Worm (Caenorhabditis elegans) whole organism, young adult: ENCODE data around the gene F59A6.4.

Experiments
- B0019.2 ChIP-seq: fragments of 200-800 bp; sonication (Bioruptor generic); conservative IDR thresholded peaks from 2 replicates; pipeline ENCODE4 v1.3.6; 2022; ENCODE audit warnings: missing genetic modification reagents, missing genetic modification characterization, missing compliant biosample characterization
- B0035.1 ChIP-seq: sonication (generic microtip); optimal IDR thresholded peaks from 2 replicates; lab custom pipeline; 2016; ENCODE audit warnings: missing genetic modification characterization, mild to moderate bottlenecking, missing compliant biosample characterization, missing genotype, missing genetic modification reagents
- B0261.1 ChIP-seq: sonication (generic microtip); optimal IDR thresholded peaks from 2 replicates; lab custom pipeline; 2016; ENCODE audit warnings: mild to moderate bottlenecking, missing genetic modification characterization, moderate library complexity, missing compliant biosample characterization
- B0336.3 ChIP-seq: fragments of 200-800 bp; sonication (Bioruptor generic); IDR thresholded peaks from 2 replicates; pipeline ENCODE4 v1.3.6; 2022; ENCODE audit warnings: missing genetic modification characterization, missing compliant biosample characterization
- C17E4.6 ChIP-seq: fragments of 200-800 bp; sonication (Bioruptor generic); IDR thresholded peaks from 2 replicates; pipeline ENCODE4 v1.3.6; 2022; ENCODE audit warnings: missing genetic modification reagents, missing genetic modification characterization, missing compliant biosample characterization
- F33H1.4 ChIP-seq: fragments of 200-800 bp; sonication (Bioruptor generic); IDR thresholded peaks from 2 replicates; pipeline ENCODE4 v1.3.6; 2022; ENCODE audit warnings: missing genetic modification reagents, missing genetic modification characterization, missing compliant biosample characterization
- F39B2.1 ChIP-seq: fragments of 200-800 bp; sonication (Bioruptor generic); IDR thresholded peaks from 2 replicates; pipeline ENCODE4 v1.3.6; 2022; ENCODE audit warnings: missing genetic modification reagents, missing genetic modification characterization, missing compliant biosample characterization
- Y79H2A.3 ChIP-seq: fragments of 200-800 bp; sonication (Bioruptor generic); conservative IDR thresholded peaks from 2 replicates; pipeline ENCODE4 v1.3.6; 2022; ENCODE audit warnings: missing genetic modification reagents, missing genetic modification characterization, missing compliant biosample characterization
- ZK185.1 ChIP-seq: sonication (generic microtip); optimal IDR thresholded peaks from 2 replicates; lab custom pipeline; 2016; ENCODE audit warnings: mild to moderate bottlenecking, missing genetic modification characterization, missing compliant biosample characterization; ENCODE audit not compliant: poor library complexity, severe bottlenecking
- aptf-2 ChIP-seq: fragments of 200-800 bp; sonication (Bioruptor generic); conservative IDR thresholded peaks from 2 replicates; pipeline ENCODE4 v1.3.6; 2022; ENCODE audit warnings: missing genetic modification reagents, missing genetic modification characterization, missing compliant biosample characterization
- aptf-3 ChIP-seq: fragments of 200-800 bp; sonication (Bioruptor generic); IDR thresholded peaks from 2 replicates; pipeline ENCODE4 v1.3.6; 2022; ENCODE audit warnings: missing genetic modification characterization, missing compliant biosample characterization
- atf-7 ChIP-seq: sonication (generic microtip); optimal IDR thresholded peaks from 2 replicates; lab custom pipeline; 2017; ENCODE audit warnings: mild to moderate bottlenecking, missing genetic modification characterization, missing compliant biosample characterization
- attf-3 ChIP-seq: fragments of 200-800 bp; sonication (Bioruptor generic); conservative IDR thresholded peaks from 2 replicates; pipeline ENCODE4 v1.3.6; 2022; ENCODE audit warnings: missing genetic modification reagents, missing genetic modification characterization, missing compliant biosample characterization
- attf-6 ChIP-seq: fragments of 200-800 bp; sonication (Bioruptor generic); IDR thresholded peaks from 2 replicates; pipeline ENCODE4 v1.3.6; 2022; ENCODE audit warnings: missing genetic modification reagents, missing genetic modification characterization, missing compliant biosample characterization
- ccch-3 ChIP-seq: fragments of 200-800 bp; sonication (Bioruptor generic); optimal IDR thresholded peaks from 2 replicates; lab custom pipeline; 2018; ENCODE audit warnings: mild to moderate bottlenecking, missing genetic modification characterization, missing compliant biosample characterization
- cebp-2 ChIP-seq: fragments of 200-800 bp; sonication (Bioruptor generic); IDR thresholded peaks from 2 replicates; pipeline ENCODE4 v1.3.6; 2022; ENCODE audit warnings: missing genetic modification characterization, missing compliant biosample characterization
- ceh-100 ChIP-seq: fragments of 200-800 bp; sonication (Bioruptor generic); IDR thresholded peaks from 2 replicates; pipeline ENCODE4 v1.3.6; 2022; ENCODE audit warnings: missing genetic modification reagents, missing genetic modification characterization, missing compliant biosample characterization
- ceh-27 ChIP-seq: fragments of 200-800 bp; sonication (Bioruptor generic); optimal IDR thresholded peaks from 2 replicates; lab custom pipeline; 2018; ENCODE audit warnings: mild to moderate bottlenecking, missing genetic modification characterization, moderate library complexity, missing compliant biosample characterization
- ceh-79 ChIP-seq: sonication (generic microtip); optimal IDR thresholded peaks from 2 replicates; lab custom pipeline; 2017; ENCODE audit warnings: mild to moderate bottlenecking, missing genetic modification characterization, missing compliant biosample characterization
- chd-7 ChIP-seq: sonication (generic microtip); optimal IDR thresholded peaks from 2 replicates; lab custom pipeline; 2016; ENCODE audit warnings: mild to moderate bottlenecking, missing genetic modification characterization, moderate library complexity, missing compliant biosample characterization
- die-1 ChIP-seq: sonication (generic microtip); optimal IDR thresholded peaks from 2 replicates; lab custom pipeline; 2016; ENCODE audit warnings: missing genotype, mild to moderate bottlenecking, missing genetic modification characterization, missing compliant biosample characterization
- ekl-4 ChIP-seq: fragments of 200-800 bp; sonication (Bioruptor generic); IDR thresholded peaks from 2 replicates; pipeline ENCODE4 v1.3.6; 2022; ENCODE audit warnings: missing genetic modification reagents, missing genetic modification characterization, missing compliant biosample characterization
- ets-4 ChIP-seq: fragments of 200-800 bp; sonication (Bioruptor generic); optimal IDR thresholded peaks from 2 replicates; lab custom pipeline; 2018; ENCODE audit warnings: mild to moderate bottlenecking, missing genetic modification characterization, missing compliant biosample characterization
- fkh-3 ChIP-seq: sonication (generic microtip); optimal IDR thresholded peaks from 2 replicates; lab custom pipeline; 2016; ENCODE audit warnings: mild to moderate bottlenecking, missing genetic modification characterization, missing compliant biosample characterization
- hlh-12 ChIP-seq: sonication (generic microtip); optimal IDR thresholded peaks from 2 replicates; lab custom pipeline; 2016; ENCODE audit warnings: missing genetic modification characterization, missing compliant biosample characterization
- hmg-20 ChIP-seq: fragments of 200-800 bp; sonication (Bioruptor generic); IDR thresholded peaks from 2 replicates; pipeline ENCODE4 v1.3.6; 2022; ENCODE audit warnings: missing genetic modification reagents, missing genetic modification characterization, missing compliant biosample characterization
- lag-1 ChIP-seq: fragments of 200-800 bp; sonication (Bioruptor generic); IDR thresholded peaks from 2 replicates; pipeline ENCODE4 v1.3.6; 2022; ENCODE audit warnings: missing genetic modification reagents, missing genetic modification characterization, missing compliant biosample characterization
- lin-35 ChIP-seq, 3 experiments: fragments of 150-350 bp in 2 of 3; sonication (generic microtip) in 1 of 3; optimal IDR thresholded peaks; 2 replicates each; lab custom pipeline; 2014 to 2018; ENCODE audit warnings: missing biosample characterization in 3 of 3, missing genetic modification characterization in 3 of 3, missing genetic modification reagents in 3 of 3
- lir-1 ChIP-seq: fragments of 200-800 bp; sonication (Bioruptor generic); conservative IDR thresholded peaks from 2 replicates; pipeline ENCODE4 v1.3.6; 2022; ENCODE audit warnings: missing genetic modification reagents, missing genetic modification characterization, missing compliant biosample characterization
- lsl-1 ChIP-seq: fragments of 200-800 bp; sonication (Bioruptor generic); optimal IDR thresholded peaks from 2 replicates; lab custom pipeline; 2018; ENCODE audit warnings: mild to moderate bottlenecking, missing genetic modification characterization, moderate library complexity, missing compliant biosample characterization
- madf-10 ChIP-seq: sonication (generic microtip); optimal IDR thresholded peaks from 2 replicates; lab custom pipeline; 2016; ENCODE audit warnings: mild to moderate bottlenecking, missing genetic modification characterization, missing compliant biosample characterization
- madf-6 ChIP-seq: fragments of 200-800 bp; sonication (Bioruptor generic); IDR thresholded peaks from 2 replicates; pipeline ENCODE4 v1.3.6; 2022; ENCODE audit warnings: missing genetic modification reagents, missing genetic modification characterization, missing compliant biosample characterization
- mcd-1 ChIP-seq: fragments of 200-800 bp; sonication (Bioruptor generic); IDR thresholded peaks from 2 replicates; pipeline ENCODE4 v1.3.6; 2022; ENCODE audit warnings: missing genetic modification reagents, missing genetic modification characterization, missing compliant biosample characterization
- nfya-2 ChIP-seq: fragments of 200-800 bp; sonication (Bioruptor generic); IDR thresholded peaks from 2 replicates; pipeline ENCODE4 v1.3.6; 2022; ENCODE audit warnings: missing genetic modification reagents, missing genetic modification characterization, missing compliant biosample characterization
- nfyb-1 ChIP-seq: fragments of 200-800 bp; sonication (Bioruptor generic); IDR thresholded peaks from 2 replicates; pipeline ENCODE4 v1.3.6; 2022; ENCODE audit warnings: missing genetic modification reagents, missing genetic modification characterization, missing compliant biosample characterization
- nhr-120 ChIP-seq: fragments of 200-800 bp; sonication (Bioruptor generic); IDR thresholded peaks from 2 replicates; pipeline ENCODE4 v1.3.6; 2022; ENCODE audit warnings: missing genetic modification characterization, missing compliant biosample characterization
- nhr-27 ChIP-seq: fragments of 200-800 bp; sonication (Bioruptor generic); optimal IDR thresholded peaks from 2 replicates; lab custom pipeline; 2018; ENCODE audit warnings: mild to moderate bottlenecking, missing genetic modification characterization, moderate library complexity, missing compliant biosample characterization
- nhr-80 ChIP-seq: sonication (generic microtip); optimal IDR thresholded peaks from 2 replicates; lab custom pipeline; 2016; ENCODE audit warnings: missing genetic modification characterization, missing compliant biosample characterization
- rec-8 ChIP-seq, 2 experiments: sonication (generic microtip); optimal IDR thresholded peaks; 2 replicates each; lab custom pipeline; 2016; ENCODE audit warnings: mild to moderate bottlenecking in 2 of 2, missing genetic modification characterization in 2 of 2, missing genetic modification reagents in 2 of 2, missing genotype in 2 of 2, missing biosample characterization in 1 of 2, missing compliant biosample characterization in 1 of 2, moderate library complexity in 1 of 2
- sdz-38 ChIP-seq: sonication (generic microtip); optimal IDR thresholded peaks from 2 replicates; lab custom pipeline; 2016; ENCODE audit warnings: missing genotype, missing genetic modification characterization, missing compliant biosample characterization
- sea-2 ChIP-seq: fragments of 200-800 bp; sonication (Bioruptor generic); IDR thresholded peaks from 2 replicates; pipeline ENCODE4 v1.3.6; 2022; ENCODE audit warnings: missing genetic modification characterization, missing compliant biosample characterization
- tbx-9 ChIP-seq: sonication (generic microtip); optimal IDR thresholded peaks from 2 replicates; lab custom pipeline; 2016; ENCODE audit warnings: borderline replicate concordance, missing genetic modification characterization, inconsistent platforms, missing compliant biosample characterization
- tlf-1 ChIP-seq: fragments of 200-800 bp; sonication (Bioruptor generic); optimal IDR thresholded peaks from 2 replicates; lab custom pipeline; 2018; ENCODE audit warnings: mild to moderate bottlenecking, missing genetic modification characterization, missing compliant biosample characterization
- unc-62 ChIP-seq: fragments of 150-350 bp; optimal IDR thresholded peaks from 2 replicates; lab custom pipeline; 2014; ENCODE audit warnings: missing biosample characterization, missing genetic modification reagents, missing genetic modification characterization
- xnd-1 ChIP-seq: sonication (generic microtip); optimal IDR thresholded peaks from 2 replicates; lab custom pipeline; 2016; ENCODE audit warnings: missing genotype, missing genetic modification reagents, missing genetic modification characterization, missing compliant biosample characterization
- zim-3 ChIP-seq: sonication (generic microtip); optimal IDR thresholded peaks from 2 replicates; lab custom pipeline; 2017; ENCODE audit warnings: mild to moderate bottlenecking, missing genetic modification characterization, moderate library complexity, missing compliant biosample characterization
- ztf-22 ChIP-seq: fragments of 200-800 bp; sonication (Bioruptor generic); optimal IDR thresholded peaks from 2 replicates; lab custom pipeline; 2018; ENCODE audit warnings: mild to moderate bottlenecking, missing genetic modification characterization, moderate library complexity, missing compliant biosample characterization
- ztf-25 ChIP-seq: fragments of 200-800 bp; sonication (Bioruptor generic); IDR thresholded peaks from 2 replicates; pipeline ENCODE4 v1.3.6; 2022; ENCODE audit warnings: missing genetic modification reagents, missing genetic modification characterization, missing compliant biosample characterization
- ztf-26 ChIP-seq: sonication (generic microtip); optimal IDR thresholded peaks from 2 replicates; lab custom pipeline; 2017; ENCODE audit warnings: missing genetic modification characterization, missing compliant biosample characterization

The F59A6.4 gene

ce11 chrII:5057315-5057714, 52.4 kb downstream of the F59A6.4 start (continued):
- TF ChIP-seq unc-62 (GFP tag; lab: Kevin White, UChicago) (no peak), madf-10 (tag; lab: Kevin White, UChicago) (peak; percentile 40), Y79H2A.3 (no peak), attf-6 (GFP tag; lab: Robert Waterston, UW) (peak; percentile 62; the same call in 1 of the 2 replicates), hlh-12 (tag; lab: Kevin White, UChicago) (no peak), F39B2.1 (GFP tag; lab: Robert Waterston, UW) (no peak), B0035.1 (tag; lab: Kevin White, UChicago) (peak; percentile 41), cebp-2 (GFP tag; lab: Robert Waterston, UW) (no peak), nfyb-1 (GFP tag; lab: Robert Waterston, UW) (peak; percentile 88), B0336.3 (GFP tag; lab: Robert Waterston, UW) (peak; percentile 67), ceh-27 (peak; percentile 30), nfya-2 (no peak), ceh-79 (tag; lab: Kevin White, UChicago) (peak; percentile 19), ceh-100 (GFP tag; lab: Robert Waterston, UW) (peak; percentile 86), ztf-22 (GFP tag; lab: Kevin White, UChicago) (no peak), B0019.2 (GFP tag; lab: Robert Waterston, UW) (0 out of 2 replicates have a peak, but pooled peaks have one; percentile 43), aptf-3 (GFP tag; lab: Robert Waterston, UW) (peak; percentile 86; the same call in 1 of the 2 replicates), lsl-1 (GFP tag; lab: Kevin White, UChicago) (peak; percentile 69), ZK185.1 (tag; lab: Kevin White, UChicago) (peak; percentile 26), chd-7 (tag; lab: Kevin White, UChicago) (peak; percentile 31), hmg-20 (GFP tag; lab: Robert Waterston, UW) (peak; percentile 53; the same call in 1 of the 2 replicates), tlf-1 (GFP tag; lab: Kevin White, UChicago) (peak; percentile 43), rec-8 (tag; optimal IDR thresholded peaks at IDR 0.05; lab: Kevin White, UChicago) (peak; percentile 34 to 66), lin-35 (GFP tag; optimal IDR thresholded peaks at IDR 0.05; lab: Kevin White, UChicago) (peak in 1 of 3 experiments; percentile 32), zim-3 (peak; percentile 38), nhr-120 (GFP tag; lab: Robert Waterston, UW) (no peak), F33H1.4 (GFP tag; lab: Robert Waterston, UW) (peak; percentile 72), ztf-25 (no peak), ekl-4 (GFP tag; lab: Robert Waterston, UW) (peak; percentile 88), sdz-38 (tag; lab: Kevin White, UChicago) (no peak), C17E4.6 (GFP tag; lab: Robert Waterston, UW) (peak; percentile 52), ztf-26 (tag; lab: Kevin White, UChicago) (peak; percentile 63), xnd-1 (tag; lab: Kevin White, UChicago) (peak; percentile 2), lag-1 (GFP tag; lab: Robert Waterston, UW) (no peak), attf-3 (GFP tag; lab: Robert Waterston, UW) (0 out of 2 replicates have a peak, but pooled peaks have one; percentile 48), aptf-2 (GFP tag; lab: Robert Waterston, UW) (no peak), B0261.1 (tag; lab: Kevin White, UChicago) (peak; percentile 92), lir-1 (GFP tag; lab: Robert Waterston, UW) (no peak), die-1 (tag; lab: Kevin White, UChicago) (peak; percentile 15), ccch-3 (GFP tag; lab: Kevin White, UChicago) (no peak), atf-7 (peak; percentile 8), mcd-1 (GFP tag; lab: Robert Waterston, UW) (peak; percentile 89), fkh-3 (tag; lab: Kevin White, UChicago) (no peak), tbx-9 (tag; lab: Kevin White, UChicago) (no peak), sea-2 (no peak), nhr-80 (peak; percentile 1), nhr-27 (tag; lab: Kevin White, UChicago) (no peak), madf-6 (GFP tag; lab: Robert Waterston, UW) (peak; percentile 85), ets-4 (GFP tag; lab: Kevin White, UChicago) (no peak)
